Worm (Caenorhabditis elegans): ENCODE results near the gene F58H1.7.

- TF ChIP-seq nhr-12 (tag; optimal IDR thresholded peaks at IDR 0.05) (no peak), zag-1 (tag; optimal IDR thresholded peaks at IDR 0.05) (no peak), blmp-1 (tag; optimal IDR thresholded peaks at IDR 0.05; ENCODE audit: insufficient read depth) (no peak), egl-27 (tag; optimal IDR thresholded peaks at IDR 0.05) (no peak), nhr-23 (tag; optimal IDR thresholded peaks at IDR 0.05) (no peak), ama-1 (optimal IDR thresholded peaks at IDR 0.05) (no peak), unc-62 (GFP tag; optimal IDR thresholded peaks at IDR 0.05) (no peak), skn-1 (tag; optimal IDR thresholded peaks at IDR 0.05) (no peak), mab-5 (tag; optimal IDR thresholded peaks at IDR 0.05) (no peak), ztf-4 (tag; optimal IDR thresholded peaks at IDR 0.05) (no peak), unc-39 (tag; optimal IDR thresholded peaks at IDR 0.05) (no peak), snpc-4 (tag; optimal IDR thresholded peaks at IDR 0.05) (no peak), lin-13 (GFP tag; optimal IDR thresholded peaks at IDR 0.05) (no peak), aly-2 (tag; optimal IDR thresholded peaks at IDR 0.05) (no peak)
These were observed 17.8 kb downstream of the F58H1.7 start for ce11 chrV:11946818-11947217.
